Fruit fly (Drosophila melanogaster) whole organism, adult: Measurements from ENCODE around the gene MnM.

Experiments
- CG14711 ChIP-seq: fragments of 200-800 bp; sonication (Bioruptor generic); optimal IDR thresholded peaks from 2 replicates; lab custom pipeline; 2018; ENCODE audit warnings: missing biosample characterization, mild to moderate bottlenecking, missing genetic modification characterization, moderate library complexity
- CG33017 ChIP-seq: fragments of 200-800 bp; sonication (Bioruptor generic); optimal IDR thresholded peaks from 2 replicates; lab custom pipeline; 2018; ENCODE audit warnings: missing biosample characterization, mild to moderate bottlenecking, missing genetic modification characterization, moderate library complexity
- CG5204 ChIP-seq: fragments of 200-800 bp; sonication (Bioruptor generic); optimal IDR thresholded peaks from 2 replicates; lab custom pipeline; 2016; ENCODE audit warnings: missing biosample characterization, missing genetic modification characterization
- Hr96 ChIP-seq: fragments of 200-800 bp; sonication (Bioruptor generic); optimal IDR thresholded peaks from 2 replicates; lab custom pipeline; 2016; ENCODE audit warnings: missing biosample characterization, missing genetic modification characterization
- bab1 ChIP-seq: fragments of 200-800 bp; sonication (Bioruptor generic); optimal IDR thresholded peaks from 3 replicates; lab custom pipeline; 2019; ENCODE audit warnings: missing biosample characterization, mild to moderate bottlenecking, missing genetic modification characterization, moderate library complexity
- ovo ChIP-seq: fragments of 200-800 bp; sonication (Bioruptor generic); optimal IDR thresholded peaks from 2 replicates; lab custom pipeline; 2016; ENCODE audit warnings: missing biosample characterization, missing genetic modification characterization

DNA sequence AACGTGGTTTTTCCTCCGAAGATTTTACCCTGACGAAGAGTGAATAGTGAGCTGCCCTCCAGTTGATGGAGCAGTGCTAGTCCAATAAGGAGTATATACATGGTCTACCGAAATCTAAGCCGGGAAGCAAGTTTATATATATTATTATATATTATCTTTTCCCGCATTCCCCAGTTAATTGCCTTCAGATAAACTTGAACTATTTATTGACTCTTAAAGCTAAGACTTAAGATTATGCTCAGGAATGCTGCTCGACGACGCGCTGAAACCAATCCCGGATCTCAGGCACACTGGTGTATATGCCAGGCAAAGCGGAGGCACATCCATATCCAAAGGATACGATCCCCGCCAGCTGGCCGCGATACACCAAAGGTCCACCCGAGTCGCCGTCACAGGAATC lies 27.0 kb upstream of the MnM start, which contains the start of gene CG32277:
- no peak for TF ChIP-seq bab1
- TF ChIP-seq CG14711 (tag; lab: Kevin White, UChicago): no peak
- no peak for TF ChIP-seq Hr96 (GFP tag; lab: Kevin White, UChicago)
- TF ChIP-seq CG33017 (tag; lab: Kevin White, UChicago): no peak
- TF ChIP-seq CG5204 (GFP tag; lab: Kevin White, UChicago): no peak
- no peak for TF ChIP-seq ovo (GFP tag; lab: Kevin White, UChicago)
